Fruit fly (Drosophila melanogaster): ENCODE measurements around the gene Eogt.
A peak's percentile ranks its signal among the peaks of the same experiment; 100 is the strongest.

Gene Eogt

DNA sequence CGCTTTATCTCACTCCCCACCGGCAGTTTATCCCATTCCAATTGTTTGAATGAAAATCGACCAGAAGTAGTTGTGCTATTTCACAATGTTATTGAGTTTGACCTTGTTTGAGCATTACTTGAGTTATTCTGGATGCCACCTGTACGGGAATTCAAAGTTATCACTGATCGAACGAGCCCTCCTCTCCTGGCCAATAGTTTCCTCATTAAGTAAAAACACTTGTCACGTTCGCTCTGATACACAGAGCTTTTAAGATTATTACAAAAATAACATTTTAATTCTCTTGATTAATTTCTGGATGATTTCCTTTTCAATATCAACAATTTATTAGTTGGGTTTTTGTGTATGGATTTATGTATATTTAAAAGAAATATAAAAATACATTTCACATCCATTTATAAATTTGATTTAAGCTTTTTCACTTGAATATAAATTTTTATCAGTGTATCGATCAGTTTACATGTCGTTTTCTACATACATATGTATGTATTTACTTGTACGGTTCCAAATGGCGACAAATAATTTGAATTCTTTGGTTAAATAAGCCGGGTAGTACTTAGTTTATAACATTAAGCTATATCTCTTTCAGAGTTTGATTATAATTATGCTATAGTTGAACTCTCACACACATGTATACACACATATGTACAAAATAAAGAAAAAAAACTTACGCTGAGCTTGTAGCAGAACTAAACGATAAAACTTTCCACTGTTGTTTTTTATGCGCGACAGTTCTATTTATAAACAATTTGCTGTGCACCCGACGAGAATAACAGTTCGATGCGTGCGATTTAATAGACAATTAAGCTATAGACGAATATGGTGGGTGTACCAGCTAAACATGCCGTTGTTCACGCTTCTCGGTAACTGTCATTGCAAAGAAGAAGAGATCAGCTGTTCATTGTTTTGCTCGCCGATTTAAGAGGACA is 6.8 kb upstream of the Eogt start, which contains the start of the genes CG3609 and CG15390 (continued):
- TF ChIP-seq Scr (GFP tag; IDR thresholded peaks at IDR 0.05; ENCODE audit: partially characterized antibody) = peak; percentile 16; the same call in 1 of the 2 replicates
- peak; percentile 94 for TF ChIP-seq CHES-1-like (GFP tag; optimal IDR thresholded peaks at IDR 0.05)
- TF ChIP-seq slou (GFP tag; optimal IDR thresholded peaks at IDR 0.05) = peak; percentile 51
- TF ChIP-seq shn (GFP tag; optimal IDR thresholded peaks at IDR 0.05) = peak; percentile 92
- TF ChIP-seq CG4282 (GFP tag; optimal IDR thresholded peaks at IDR 0.05) = peak; percentile 77
- no peak for TF ChIP-seq Tbp (GFP tag; optimal IDR thresholded peaks at IDR 0.05)
- TF ChIP-seq Mad (GFP tag; optimal IDR thresholded peaks at IDR 0.05) = peak; percentile 83
- TF ChIP-seq ro (GFP tag; IDR thresholded peaks at IDR 0.05) = no peak
- TF ChIP-seq btn (GFP tag; optimal IDR thresholded peaks at IDR 0.05) = peak; percentile 77
- TF ChIP-seq Myb (GFP tag; optimal IDR thresholded peaks at IDR 0.05) = peak; percentile 81
- peak; percentile 75 for TF ChIP-seq ind (GFP tag; optimal IDR thresholded peaks at IDR 0.05)
- peak; percentile 91 for TF ChIP-seq CG33213 (GFP tag; optimal IDR thresholded peaks at IDR 0.05)
- peak; percentile 70 for TF ChIP-seq CG31224 (GFP tag; IDR thresholded peaks at IDR 0.05)
- TF ChIP-seq caup (GFP tag; optimal IDR thresholded peaks at IDR 0.05; ENCODE audit: severe bottlenecking) = peak; percentile 83
- peak; percentile 69 for TF ChIP-seq wdn (GFP tag; IDR thresholded peaks at IDR 0.05)
- TF ChIP-seq CG10209 (GFP tag; optimal IDR thresholded peaks at IDR 0.05) = peak; percentile 57
- TF ChIP-seq gro (GFP tag; optimal IDR thresholded peaks at IDR 0.05) = peak; percentile 97
- TF ChIP-seq grau (tag; optimal IDR thresholded peaks at IDR 0.05) = peak; percentile 74
- peak; percentile 65 for TF ChIP-seq CG14965 (GFP tag; optimal IDR thresholded peaks at IDR 0.05; ENCODE audit: borderline replicate concordance)
- TF ChIP-seq CG12219 (GFP tag; optimal IDR thresholded peaks at IDR 0.05) = peak; percentile 76
- peak; percentile 68 for TF ChIP-seq gcm2 (GFP tag; optimal IDR thresholded peaks at IDR 0.05)
- TF ChIP-seq CG10274 (GFP tag; optimal IDR thresholded peaks at IDR 0.05) = no peak
- peak; percentile 87 for TF ChIP-seq Dbx (GFP tag; IDR thresholded peaks at IDR 0.05)
- TF ChIP-seq CG9817 (tag; optimal IDR thresholded peaks at IDR 0.05) = peak; percentile 81
- peak; percentile 45; the same call in 1 of the 3 replicates for TF ChIP-seq ase (GFP tag; IDR thresholded peaks at IDR 0.05)
- peak; percentile 71 for TF ChIP-seq Ptx1 (GFP tag; IDR thresholded peaks at IDR 0.05)
- peak; percentile 55; the same call in 1 of the 2 replicates for TF ChIP-seq unc-4 (GFP tag; IDR thresholded peaks at IDR 0.05; ENCODE audit: partially characterized antibody)
- peak; percentile 58 for TF ChIP-seq scrt (GFP tag; optimal IDR thresholded peaks at IDR 0.05)
- no peak for TF ChIP-seq croc (GFP tag; conservative IDR thresholded peaks at IDR 0.05)
- peak; percentile 66 for TF ChIP-seq Sry-δ (GFP tag; optimal IDR thresholded peaks at IDR 0.05)
- TF ChIP-seq E2f2 (GFP tag; IDR thresholded peaks at IDR 0.05) = peak; percentile 58
- TF ChIP-seq CG10979 (tag; optimal IDR thresholded peaks at IDR 0.05) = peak; percentile 64
- peak; percentile 82; the same call in 2 of the 3 replicates for TF ChIP-seq Mrtf (GFP tag; IDR thresholded peaks at IDR 0.05)
- TF ChIP-seq CG10366 (GFP tag; IDR thresholded peaks at IDR 0.05) = peak; percentile 77
- TF ChIP-seq zen (tag; optimal IDR thresholded peaks at IDR 0.05) = peak; percentile 75
- no peak for TF ChIP-seq CG6654 (GFP tag; optimal IDR thresholded peaks at IDR 0.05)
- TF ChIP-seq MTF-1 (GFP tag; optimal IDR thresholded peaks at IDR 0.05; ENCODE audit: borderline replicate concordance) = peak; percentile 69
- TF ChIP-seq crp (GFP tag; optimal IDR thresholded peaks at IDR 0.05) = peak; percentile 85 to 99
- TF ChIP-seq Hr78 (GFP tag; optimal IDR thresholded peaks at IDR 0.05) = peak in 1 of 2 experiments; percentile 39
- peak; percentile 86 for TF ChIP-seq ash1 (GFP tag; optimal IDR thresholded peaks at IDR 0.05)
- peak; percentile 54 for TF ChIP-seq gcm (GFP tag; optimal IDR thresholded peaks at IDR 0.05)
- TF ChIP-seq CG1024 (GFP tag; IDR thresholded peaks at IDR 0.05) = peak; percentile 55; the same call in 1 of the 2 replicates
- TF ChIP-seq CG2129 (GFP tag; IDR thresholded peaks at IDR 0.05; ENCODE audit: partially characterized antibody) = no peak
- peak; percentile 14 for TF ChIP-seq CG30431 (GFP tag; optimal IDR thresholded peaks at IDR 0.05)
- peak; percentile 31 for TF ChIP-seq Nf-YB (GFP tag; optimal IDR thresholded peaks at IDR 0.05)
- TF ChIP-seq CG7786 (GFP tag; optimal IDR thresholded peaks at IDR 0.05) = peak; percentile 90
- TF ChIP-seq tin (GFP tag; optimal IDR thresholded peaks at IDR 0.05) = peak; percentile 82

Measured in whole organism, embryonic.